Worm (Caenorhabditis elegans) whole organism, L4/young adult: ENCODE data around the gene Y38C1AA.19.
"Not testable (repeated sequence)": the region's sequence is repeated elsewhere in the genome, so short reads cannot be mapped to it uniquely, and the experiment has no call there.

Source experiments
- W03F9.2 ChIP-seq: fragments of 150-350 bp; optimal IDR thresholded peaks from 2 replicates; lab custom pipeline; 2014; ENCODE audit warnings: missing biosample characterization, missing genetic modification characterization
- him-1 ChIP-seq: sonication (generic microtip); optimal IDR thresholded peaks from 2 replicates; lab custom pipeline; 2016; ENCODE audit warnings: missing genotype, missing genetic modification reagents, missing genetic modification characterization, missing compliant biosample characterization

ce11 chrIV:111377-111776 lies 48.6 kb upstream of the Y38C1AA.19 start, which contains the start of gene F29C4.4:
- TF ChIP-seq him-1, W03F9.2 (tag; lab: Kevin White, UChicago): not testable (repeated sequence)
